Fruit fly (Drosophila melanogaster) whole organism, pupa: Measurements from ENCODE around the gene Cyp305a1.
A peak's percentile ranks its signal among the peaks of the same experiment; 100 is the strongest.

Experiments used
- CG12605 ChIP-seq: fragments of 200-800 bp; sonication (Bioruptor generic); IDR thresholded peaks from 2 replicates; pipeline ENCODE4 v1.3.6; 2022; ENCODE audit warnings: missing biosample characterization, missing genetic modification characterization
- CG14655 ChIP-seq: fragments of 200-800 bp; sonication (Bioruptor generic); optimal IDR thresholded peaks from 3 replicates; lab custom pipeline; 2017; ENCODE audit warnings: mild to moderate bottlenecking, missing biosample characterization, missing genetic modification reagents, missing genetic modification characterization
- CG17806 ChIP-seq: fragments of 200-800 bp; sonication (Bioruptor generic); optimal IDR thresholded peaks from 2 replicates; lab custom pipeline; 2018; ENCODE audit warnings: missing biosample characterization, mild to moderate bottlenecking, missing genetic modification characterization, moderate library complexity
- CG32121 ChIP-seq: fragments of 200-800 bp; sonication (Bioruptor generic); IDR thresholded peaks from 2 replicates; pipeline ENCODE4 v1.3.6; 2022; ENCODE audit warnings: missing biosample characterization, missing genetic modification characterization
- CG34367 ChIP-seq: fragments of 200-800 bp; sonication (Bioruptor generic); optimal IDR thresholded peaks from 2 replicates; lab custom pipeline; 2018; ENCODE audit warnings: missing biosample characterization, mild to moderate bottlenecking, missing genetic modification characterization
- D1 ChIP-seq: fragments of 200-800 bp; sonication (Bioruptor generic); optimal IDR thresholded peaks from 2 replicates; lab custom pipeline; 2018; ENCODE audit warnings: missing biosample characterization, mild to moderate bottlenecking, missing genetic modification characterization, moderate library complexity
- EcR ChIP-seq: fragments of 200-800 bp; sonication (Bioruptor generic); optimal IDR thresholded peaks from 3 replicates; lab custom pipeline; 2019; ENCODE audit warnings: missing biosample characterization, missing genetic modification characterization, mild to moderate bottlenecking, moderate library complexity, missing genetic modification reagents
- Pif1A ChIP-seq: fragments of 200-800 bp; sonication (Bioruptor generic); optimal IDR thresholded peaks from 3 replicates; lab custom pipeline; 2016; ENCODE audit warnings: missing biosample characterization, missing genetic modification characterization
- Snoo ChIP-seq: fragments of 200-800 bp; sonication (Bioruptor generic); optimal IDR thresholded peaks from 3 replicates; lab custom pipeline; 2017; ENCODE audit warnings: missing biosample characterization, mild to moderate bottlenecking, missing genetic modification characterization, inconsistent platforms
- rn ChIP-seq: fragments of 200-800 bp; sonication (Bioruptor generic); IDR thresholded peaks from 2 replicates; pipeline ENCODE4 v1.3.6; 2022; ENCODE audit warnings: missing biosample characterization, missing genetic modification characterization

DNA sequence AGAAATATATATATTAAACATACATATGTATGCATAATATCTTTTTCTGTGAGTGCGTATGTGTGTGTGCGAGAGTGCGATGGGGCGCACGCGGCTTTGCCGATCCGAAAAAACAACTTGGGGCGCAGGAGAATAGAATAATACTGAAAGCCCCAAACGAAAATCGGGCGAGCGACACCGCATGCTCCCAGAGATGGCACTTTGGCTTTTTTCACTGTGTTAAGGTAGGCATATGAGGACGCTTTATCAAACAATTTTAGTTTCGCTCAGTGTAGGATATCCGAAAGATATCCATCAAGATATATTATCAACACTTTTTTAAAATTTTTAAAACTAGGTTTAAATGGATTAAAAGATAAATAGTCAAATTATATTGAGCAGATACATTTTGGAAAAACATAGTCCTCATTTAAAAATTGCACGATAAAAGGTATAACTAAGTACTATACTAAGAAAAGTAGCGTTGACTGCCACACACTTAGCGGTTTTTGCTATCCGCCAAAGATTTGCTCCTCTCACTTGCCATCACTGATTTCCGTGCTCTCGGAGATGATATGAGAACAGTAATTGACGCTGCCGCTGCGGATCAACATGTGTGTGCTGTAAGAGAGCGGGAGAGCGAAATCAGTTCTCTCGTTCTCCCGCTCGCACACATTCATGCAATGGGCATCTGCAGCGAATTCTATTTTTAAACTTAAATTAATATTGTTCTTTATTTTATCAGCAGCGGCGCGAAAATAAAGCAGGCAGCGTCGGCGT lies 22.0 kb downstream of the Cyp305a1 start:
- TF ChIP-seq rn (GFP tag; lab: Robert Waterston, UW) (no peak), D1 (tag; lab: Kevin White, UChicago) (no peak), CG17806 (peak; percentile 48), CG12605 (GFP tag; lab: Robert Waterston, UW) (peak; percentile 37; the same call in 1 of the 2 replicates), EcR (GFP tag; lab: Kevin White, UChicago) (no peak), Pif1A (GFP tag; lab: Kevin White, UChicago) (peak; percentile 27), CG34367 (peak; percentile 55), CG14655 (peak; percentile 74), Snoo (tag; lab: Kevin White, UChicago) (peak; percentile 58), CG32121 (peak; percentile 14; the same call in 1 of the 2 replicates)
